Worm (Caenorhabditis elegans) whole organism, late embryonic: Measurements from ENCODE around the gene iff-2.

Source experiments
- C08G9.2 ChIP-seq: sonication (generic microtip); optimal IDR thresholded peaks from 2 replicates; lab custom pipeline; 2016; ENCODE audit warnings: mild to moderate bottlenecking, missing genetic modification characterization, moderate library complexity, missing compliant biosample characterization
- C38D4.7 ChIP-seq: fragments of 200-800 bp; sonication (Bioruptor generic); optimal IDR thresholded peaks from 2 replicates; lab custom pipeline; 2018; ENCODE audit warnings: mild to moderate bottlenecking, missing genetic modification characterization, moderate library complexity, missing compliant biosample characterization
- F13H6.1 ChIP-seq: sonication (generic microtip); optimal IDR thresholded peaks from 2 replicates; lab custom pipeline; 2016; ENCODE audit warnings: missing genetic modification characterization, missing compliant biosample characterization
- K02D7.2 ChIP-seq: sonication (generic microtip); optimal IDR thresholded peaks from 2 replicates; lab custom pipeline; 2017; ENCODE audit warnings: mild to moderate bottlenecking, missing genetic modification characterization, missing compliant biosample characterization
- K09A11.1 ChIP-seq: sonication (generic microtip); optimal IDR thresholded peaks from 2 replicates; lab custom pipeline; 2017; ENCODE audit warnings: antibody characterized with exemption, mild to moderate bottlenecking, missing genetic modification characterization, missing compliant biosample characterization; ENCODE audit not compliant: insufficient read depth
- T23F11.4 ChIP-seq: fragments of 200-800 bp; sonication (Bioruptor generic); optimal IDR thresholded peaks from 2 replicates; lab custom pipeline; 2018; ENCODE audit warnings: mild to moderate bottlenecking, missing genetic modification characterization, missing compliant biosample characterization
- Y22D7AL.16 ChIP-seq: sonication (generic microtip); optimal IDR thresholded peaks from 2 replicates; lab custom pipeline; 2016; ENCODE audit warnings: missing genetic modification characterization, missing compliant biosample characterization
- ahr-1 ChIP-seq: sonication (generic microtip); optimal IDR thresholded peaks from 2 replicates; lab custom pipeline; 2016; ENCODE audit warnings: missing genetic modification characterization, missing compliant biosample characterization
- ama-1 ChIP-seq: fragments of 150-350 bp; optimal IDR thresholded peaks from 2 replicates; lab custom pipeline; 2014
- ceh-18 ChIP-seq: sonication (generic microtip); optimal IDR thresholded peaks from 2 replicates; lab custom pipeline; 2016; ENCODE audit warnings: missing genetic modification characterization, missing compliant biosample characterization
- ceh-19 ChIP-seq: fragments of 200-800 bp; sonication (Bioruptor generic); optimal IDR thresholded peaks from 2 replicates; lab custom pipeline; 2018; ENCODE audit warnings: mild to moderate bottlenecking, missing genetic modification characterization, missing compliant biosample characterization
- ceh-24 ChIP-seq: sonication (generic microtip); optimal IDR thresholded peaks from 2 replicates; lab custom pipeline; 2016; ENCODE audit warnings: mild to moderate bottlenecking, missing genetic modification characterization, missing compliant biosample characterization
- ceh-30 ChIP-seq: fragments of 150-350 bp; optimal IDR thresholded peaks from 2 replicates; lab custom pipeline; 2014; ENCODE audit warnings: missing biosample characterization, missing genetic modification characterization
- ceh-34 ChIP-seq: sonication (generic microtip); optimal IDR thresholded peaks from 2 replicates; lab custom pipeline; 2016; ENCODE audit warnings: mild to moderate bottlenecking, missing genetic modification characterization, missing compliant biosample characterization
- ceh-45 ChIP-seq: fragments of 200-800 bp; sonication (Bioruptor generic); IDR thresholded peaks from 2 replicates; pipeline ENCODE4 v1.3.6; 2022; ENCODE audit warnings: missing genetic modification reagents, missing genetic modification characterization, missing compliant biosample characterization
- ceh-48 ChIP-seq: sonication (generic microtip); optimal IDR thresholded peaks from 2 replicates; lab custom pipeline; 2016; ENCODE audit warnings: missing genetic modification characterization, inconsistent platforms, missing compliant biosample characterization
- ceh-6 ChIP-seq: fragments of 200-800 bp; sonication (Bioruptor generic); optimal IDR thresholded peaks from 2 replicates; lab custom pipeline; 2018; ENCODE audit warnings: mild to moderate bottlenecking, missing genetic modification characterization, missing compliant biosample characterization
- ceh-9 ChIP-seq: sonication (generic microtip); optimal IDR thresholded peaks from 2 replicates; lab custom pipeline; 2016; ENCODE audit warnings: mild to moderate bottlenecking, missing genetic modification characterization, inconsistent platforms, missing compliant biosample characterization
- che-1 ChIP-seq: sonication (generic microtip); optimal IDR thresholded peaks from 2 replicates; lab custom pipeline; 2016; ENCODE audit warnings: mild to moderate bottlenecking, missing genetic modification characterization, missing compliant biosample characterization
- dmd-4 ChIP-seq: sonication (generic microtip); optimal IDR thresholded peaks from 2 replicates; lab custom pipeline; 2016; ENCODE audit warnings: borderline replicate concordance, missing genetic modification characterization, missing compliant biosample characterization
- elt-2 ChIP-seq: sonication (generic microtip); optimal IDR thresholded peaks from 2 replicates; lab custom pipeline; 2016; ENCODE audit warnings: missing genetic modification reagents, missing genetic modification characterization, missing compliant biosample characterization
- elt-4 ChIP-seq: sonication (generic microtip); optimal IDR thresholded peaks from 2 replicates; lab custom pipeline; 2016; ENCODE audit warnings: missing genetic modification characterization, missing compliant biosample characterization
- ets-4 ChIP-seq: sonication (generic microtip); optimal IDR thresholded peaks from 2 replicates; lab custom pipeline; 2016; ENCODE audit warnings: missing genetic modification characterization, missing compliant biosample characterization
- eyg-1 ChIP-seq: sonication (generic microtip); optimal IDR thresholded peaks from 2 replicates; lab custom pipeline; 2016; ENCODE audit warnings: missing genotype, missing genetic modification characterization, missing compliant biosample characterization
- fax-1 ChIP-seq: sonication (generic microtip); optimal IDR thresholded peaks from 2 replicates; lab custom pipeline; 2016; ENCODE audit warnings: missing genotype, missing genetic modification characterization, missing compliant biosample characterization
- fkh-10 ChIP-seq: fragments of 150-350 bp; optimal IDR thresholded peaks from 2 replicates; lab custom pipeline; 2014; ENCODE audit warnings: missing biosample characterization, missing genetic modification reagents, missing genetic modification characterization
- fkh-6 ChIP-seq: sonication (generic microtip); optimal IDR thresholded peaks from 2 replicates; lab custom pipeline; 2016; ENCODE audit warnings: missing genetic modification characterization, missing compliant biosample characterization
- gmeb-2 ChIP-seq: sonication (generic microtip); optimal IDR thresholded peaks from 2 replicates; lab custom pipeline; 2016; ENCODE audit warnings: missing genetic modification characterization, inconsistent platforms, missing compliant biosample characterization
- hlh-13 ChIP-seq: fragments of 200-800 bp; sonication (Bioruptor generic); optimal IDR thresholded peaks from 2 replicates; lab custom pipeline; 2018; ENCODE audit warnings: mild to moderate bottlenecking, missing genetic modification characterization, missing compliant biosample characterization
- hlh-30 ChIP-seq: sonication (generic microtip); optimal IDR thresholded peaks from 2 replicates; lab custom pipeline; 2017; ENCODE audit warnings: antibody characterized with exemption, missing genetic modification characterization, missing compliant biosample characterization; ENCODE audit not compliant: insufficient read depth
- lim-6 ChIP-seq: sonication (generic microtip); optimal IDR thresholded peaks from 2 replicates; lab custom pipeline; 2016; ENCODE audit warnings: missing genetic modification characterization, missing compliant biosample characterization
- lin-11 ChIP-seq: fragments of 200-800 bp; sonication (Bioruptor generic); optimal IDR thresholded peaks from 2 replicates; lab custom pipeline; 2018; ENCODE audit warnings: mild to moderate bottlenecking, missing genetic modification characterization, missing compliant biosample characterization
- madf-2 ChIP-seq: sonication (generic microtip); optimal IDR thresholded peaks from 2 replicates; lab custom pipeline; 2017; ENCODE audit warnings: missing genetic modification characterization, missing compliant biosample characterization
- mec-3 ChIP-seq: sonication (generic microtip); optimal IDR thresholded peaks from 2 replicates; lab custom pipeline; 2016; ENCODE audit warnings: borderline replicate concordance, missing genetic modification characterization, missing compliant biosample characterization
- nfya-1 ChIP-seq: sonication (generic microtip); optimal IDR thresholded peaks from 2 replicates; lab custom pipeline; 2017; ENCODE audit warnings: missing genetic modification characterization, mild to moderate bottlenecking, missing compliant biosample characterization, antibody characterized with exemption, moderate library complexity
- nhr-11 ChIP-seq: fragments of 150-350 bp; optimal IDR thresholded peaks from 2 replicates; lab custom pipeline; 2014; ENCODE audit warnings: missing biosample characterization, missing genetic modification characterization
- npax-4 ChIP-seq: sonication (generic microtip); optimal IDR thresholded peaks from 2 replicates; lab custom pipeline; 2016; ENCODE audit warnings: missing genetic modification characterization, missing compliant biosample characterization
- odd-2 ChIP-seq: sonication (generic microtip); optimal IDR thresholded peaks from 2 replicates; lab custom pipeline; 2017; ENCODE audit warnings: antibody characterized with exemption, mild to moderate bottlenecking, missing genetic modification characterization, missing compliant biosample characterization
- pag-3 ChIP-seq: sonication (generic microtip); optimal IDR thresholded peaks from 2 replicates; lab custom pipeline; 2016; ENCODE audit warnings: missing compliant biosample characterization, missing genetic modification characterization, borderline replicate concordance
- pax-1 ChIP-seq: fragments of 150-350 bp; optimal IDR thresholded peaks from 2 replicates; lab custom pipeline; 2014; ENCODE audit warnings: missing biosample characterization, missing genetic modification characterization
- ref-2 ChIP-seq: sonication (generic microtip); optimal IDR thresholded peaks from 2 replicates; lab custom pipeline; 2016; ENCODE audit warnings: missing genetic modification characterization, missing compliant biosample characterization
- rnt-1 ChIP-seq: sonication (generic microtip); optimal IDR thresholded peaks from 2 replicates; lab custom pipeline; 2016; ENCODE audit warnings: missing genetic modification characterization, missing compliant biosample characterization
- sdc-2 ChIP-seq: sonication (generic microtip); optimal IDR thresholded peaks from 2 replicates; lab custom pipeline; 2016; ENCODE audit warnings: missing genotype, missing genetic modification characterization, missing compliant biosample characterization
- sox-4 ChIP-seq: sonication (generic microtip); optimal IDR thresholded peaks from 2 replicates; lab custom pipeline; 2017; ENCODE audit warnings: mild to moderate bottlenecking, missing genetic modification characterization, inconsistent platforms, missing compliant biosample characterization
- syd-9 ChIP-seq: sonication (generic microtip); optimal IDR thresholded peaks from 2 replicates; lab custom pipeline; 2016; ENCODE audit warnings: mild to moderate bottlenecking, missing genetic modification characterization, moderate library complexity, missing compliant biosample characterization
- tbx-2 ChIP-seq: sonication (generic microtip); optimal IDR thresholded peaks from 2 replicates; lab custom pipeline; 2016; ENCODE audit warnings: missing genetic modification characterization, missing compliant biosample characterization
- tbx-7 ChIP-seq: sonication (generic microtip); optimal IDR thresholded peaks from 2 replicates; lab custom pipeline; 2016; ENCODE audit warnings: missing genotype, missing genetic modification characterization, missing compliant biosample characterization
- unc-3 ChIP-seq, 2 experiments: fragments of 200-800 bp in 1 of 2; sonication (Bioruptor generic) in 1 of 2; sonication (generic microtip) in 1 of 2; conservative IDR thresholded peaks in 1 of 2; optimal IDR thresholded peaks in 1 of 2; 2 replicates each; pipeline versions ENCODE4 v1.3.6 to Lab custom; 2016 to 2022; ENCODE audit warnings: missing compliant biosample characterization in 2 of 2, missing genetic modification characterization in 2 of 2, missing genetic modification reagents in 1 of 2
- unc-42 ChIP-seq: sonication (generic microtip); optimal IDR thresholded peaks from 2 replicates; lab custom pipeline; 2016; ENCODE audit warnings: missing genotype, missing genetic modification characterization, missing compliant biosample characterization
- unc-86 ChIP-seq: sonication (generic microtip); optimal IDR thresholded peaks from 2 replicates; lab custom pipeline; 2016; ENCODE audit warnings: missing genetic modification characterization, missing compliant biosample characterization
- zip-5 ChIP-seq: sonication (generic microtip); optimal IDR thresholded peaks from 2 replicates; lab custom pipeline; 2016; ENCODE audit warnings: missing genetic modification characterization, missing compliant biosample characterization
- ztf-16 ChIP-seq: sonication (generic microtip); optimal IDR thresholded peaks from 2 replicates; lab custom pipeline; 2017; ENCODE audit warnings: missing genetic modification characterization, missing compliant biosample characterization

Gene iff-2

ce11 chrII:8561227-8561626, at the start of gene iff-2:
Gene iff-2, minus strand, starts transcription at chrII:8561367.
- TF ChIP-seq K09A11.1 (peak; percentile 80), sox-4 (tag; lab: Kevin White, UChicago) (peak; percentile 50), lin-11 (peak; percentile 13), zip-5 (tag; lab: Kevin White, UChicago) (no peak), elt-2 (tag; lab: Kevin White, UChicago) (peak; percentile 91), ceh-19 (peak; percentile 62), ahr-1 (tag; lab: Kevin White, UChicago) (no peak), T23F11.4 (peak; percentile 69), ceh-18 (tag; lab: Kevin White, UChicago) (peak; percentile 99), F13H6.1 (tag; lab: Kevin White, UChicago) (peak; percentile 66), madf-2 (peak; percentile 70), ceh-48 (tag; lab: Kevin White, UChicago) (peak; percentile 49), ceh-34 (tag; lab: Kevin White, UChicago) (peak; percentile 96), fkh-6 (tag; lab: Kevin White, UChicago) (peak; percentile 68), ets-4 (tag; lab: Kevin White, UChicago) (peak; percentile 89), ceh-45 (GFP tag; lab: Robert Waterston, UW) (peak; percentile 62; the same call in 1 of the 2 replicates), C38D4.7 (GFP tag; lab: Kevin White, UChicago) (peak; percentile 18), gmeb-2 (tag; lab: Kevin White, UChicago) (no peak), pag-3 (tag; lab: Kevin White, UChicago) (no peak), C08G9.2 (peak; percentile 65), fax-1 (tag; lab: Kevin White, UChicago) (no peak), nhr-11 (peak; percentile 62), fkh-10 (peak; percentile 59), sdc-2 (tag; lab: Kevin White, UChicago) (peak; percentile 78), unc-42 (tag; lab: Kevin White, UChicago) (peak; percentile 93), unc-86 (peak; percentile 76), nfya-1 (tag; lab: Kevin White, UChicago) (peak; percentile 97), ref-2 (tag; lab: Kevin White, UChicago) (peak; percentile 97), ama-1 (lab: Kevin White, UChicago) (peak; percentile 51), syd-9 (tag; lab: Kevin White, UChicago) (peak; percentile 83), hlh-13 (GFP tag; lab: Kevin White, UChicago) (no peak), unc-3 (GFP tag; conservative IDR thresholded peaks at IDR 0.05; lab: Robert Waterston, UW) (peak; percentile 43; the same call in 1 of the 2 replicates), unc-3 (tag; optimal IDR thresholded peaks at IDR 0.05; lab: Kevin White, UChicago) (peak; percentile 48), rnt-1 (peak; percentile 95), ceh-9 (tag; lab: Kevin White, UChicago) (no peak), ceh-24 (tag; lab: Kevin White, UChicago) (no peak), ceh-6 (GFP tag; lab: Kevin White, UChicago) (peak; percentile 56), che-1 (tag; lab: Kevin White, UChicago) (no peak), dmd-4 (tag; lab: Kevin White, UChicago) (peak; percentile 1), odd-2 (tag; lab: Kevin White, UChicago) (peak; percentile 41), lim-6 (tag; lab: Kevin White, UChicago) (no peak), ztf-16 (peak; percentile 83), ceh-30 (tag; lab: Kevin White, UChicago) (peak; percentile 39), tbx-2 (tag; lab: Kevin White, UChicago) (peak; percentile 97), eyg-1 (tag; lab: Kevin White, UChicago) (no peak), elt-4 (tag; lab: Kevin White, UChicago) (no peak), hlh-30 (tag; lab: Kevin White, UChicago) (peak; percentile 100), pax-1 (tag; lab: Kevin White, UChicago) (peak; percentile 83), mec-3 (tag; lab: Kevin White, UChicago) (no peak), Y22D7AL.16 (tag; lab: Kevin White, UChicago) (no peak), tbx-7 (peak; percentile 48), npax-4 (tag; lab: Kevin White, UChicago) (no peak), K02D7.2 (tag; lab: Kevin White, UChicago) (peak; percentile 14)
